Worm (Caenorhabditis elegans): ENCODE data around the gene tftc-1.

The tftc-1 gene

DNA sequence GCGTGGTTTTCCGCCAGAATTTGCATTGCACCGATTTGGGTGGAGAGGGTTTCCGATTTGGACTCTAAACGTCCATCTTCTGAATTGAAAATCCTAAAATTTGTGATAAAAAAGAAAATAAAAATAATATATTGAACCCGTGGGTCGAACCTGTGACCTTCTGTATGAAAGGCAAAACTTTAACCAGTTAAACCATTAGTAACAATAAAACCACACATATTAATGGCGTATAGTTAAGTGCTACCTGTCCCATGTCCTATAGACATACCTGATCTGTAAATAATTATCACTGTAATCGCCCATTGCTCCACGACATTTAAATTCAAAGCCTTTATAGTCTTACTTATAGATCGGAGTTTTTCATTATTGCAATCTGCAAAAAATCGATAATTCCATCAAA is 21.8 kb upstream of the tftc-1 start:
- TF ChIP-seq him-1 (tag; optimal IDR thresholded peaks at IDR 0.05) (no peak), W03F9.2 (tag; optimal IDR thresholded peaks at IDR 0.05) (no peak)

DNA sequence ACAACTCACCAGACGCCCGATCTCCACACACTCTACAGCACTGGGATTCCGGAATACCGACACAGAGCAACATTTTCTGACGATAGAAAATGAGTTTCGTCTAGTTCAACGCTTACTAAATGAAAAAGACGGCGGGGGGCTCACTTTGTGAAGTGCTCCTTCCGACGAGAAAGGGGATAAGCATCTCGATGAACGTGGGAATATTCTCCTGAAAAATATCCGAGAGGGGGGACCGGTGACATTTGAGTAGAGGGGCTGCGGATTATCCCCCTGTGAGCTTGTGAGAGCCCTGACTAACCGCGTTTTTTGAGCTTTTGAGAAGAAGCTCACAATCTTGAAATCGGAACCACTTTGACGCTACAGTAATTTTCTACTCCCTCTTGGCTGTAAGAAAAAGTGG is 19.5 kb upstream of the tftc-1 start, which contains the start of gene nhr-236:
nhr-236 (minus strand) TSS at position 101 of the 400 bp plus-strand sequence.
- TF ChIP-seq dao-5 (tag; optimal IDR thresholded peaks at IDR 0.05) = no peak
- no peak for TF ChIP-seq him-1 (tag; optimal IDR thresholded peaks at IDR 0.05)
- TF ChIP-seq W03F9.2 (tag; optimal IDR thresholded peaks at IDR 0.05) = no peak

DNA sequence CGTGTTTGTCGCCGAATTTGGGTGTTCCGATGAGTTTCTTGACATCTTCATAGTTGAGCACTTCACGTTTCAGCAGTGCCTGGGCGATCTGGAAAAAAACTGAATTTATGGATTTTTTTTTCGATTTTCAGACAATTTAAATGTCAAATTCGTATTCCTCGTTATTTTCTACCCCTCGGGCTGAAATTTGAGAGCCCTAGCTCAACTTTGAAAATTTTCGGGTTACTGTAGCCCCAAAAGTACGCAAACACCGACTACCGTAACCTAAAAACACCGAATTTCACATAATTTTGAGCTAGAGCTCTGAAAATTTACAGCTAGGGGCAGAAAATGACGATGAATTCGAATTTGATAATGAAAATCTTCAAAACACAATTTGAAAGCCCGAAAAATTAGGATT is 15.1 kb upstream of the tftc-1 start:
- TF ChIP-seq him-1 (tag; optimal IDR thresholded peaks at IDR 0.05) (no peak), W03F9.2 (tag; optimal IDR thresholded peaks at IDR 0.05) (no peak), dao-5 (tag; optimal IDR thresholded peaks at IDR 0.05) (no peak)

DNA sequence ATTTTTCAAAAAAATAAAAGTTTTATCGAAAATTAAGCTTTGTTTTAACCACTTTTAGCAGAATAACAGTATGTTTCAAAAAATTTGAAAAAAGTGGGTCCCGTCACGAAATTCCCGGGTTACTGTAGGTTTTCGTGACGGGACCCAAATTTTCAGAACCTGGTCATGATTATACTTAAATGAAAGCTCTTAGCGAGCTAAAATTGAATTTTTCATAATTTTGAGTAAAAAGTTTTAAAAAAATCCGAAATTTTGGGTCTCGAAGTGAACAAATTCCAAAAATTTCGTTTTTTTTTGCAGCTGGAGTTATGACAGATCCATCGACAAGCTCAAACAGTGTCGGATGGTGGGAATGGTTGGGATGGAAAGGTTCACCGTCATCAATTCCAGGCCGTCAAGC is 34.6 kb downstream of the tftc-1 start, which contains the start of gene Y38F2AR.3:
Y38F2AR.3 (plus strand) TSS at position 301 of the 400 bp plus-strand sequence.
- TF ChIP-seq dao-5 (tag; optimal IDR thresholded peaks at IDR 0.05) = no peak
- no peak for TF ChIP-seq him-1 (tag; optimal IDR thresholded peaks at IDR 0.05)
- no peak for TF ChIP-seq W03F9.2 (tag; optimal IDR thresholded peaks at IDR 0.05)

DNA sequence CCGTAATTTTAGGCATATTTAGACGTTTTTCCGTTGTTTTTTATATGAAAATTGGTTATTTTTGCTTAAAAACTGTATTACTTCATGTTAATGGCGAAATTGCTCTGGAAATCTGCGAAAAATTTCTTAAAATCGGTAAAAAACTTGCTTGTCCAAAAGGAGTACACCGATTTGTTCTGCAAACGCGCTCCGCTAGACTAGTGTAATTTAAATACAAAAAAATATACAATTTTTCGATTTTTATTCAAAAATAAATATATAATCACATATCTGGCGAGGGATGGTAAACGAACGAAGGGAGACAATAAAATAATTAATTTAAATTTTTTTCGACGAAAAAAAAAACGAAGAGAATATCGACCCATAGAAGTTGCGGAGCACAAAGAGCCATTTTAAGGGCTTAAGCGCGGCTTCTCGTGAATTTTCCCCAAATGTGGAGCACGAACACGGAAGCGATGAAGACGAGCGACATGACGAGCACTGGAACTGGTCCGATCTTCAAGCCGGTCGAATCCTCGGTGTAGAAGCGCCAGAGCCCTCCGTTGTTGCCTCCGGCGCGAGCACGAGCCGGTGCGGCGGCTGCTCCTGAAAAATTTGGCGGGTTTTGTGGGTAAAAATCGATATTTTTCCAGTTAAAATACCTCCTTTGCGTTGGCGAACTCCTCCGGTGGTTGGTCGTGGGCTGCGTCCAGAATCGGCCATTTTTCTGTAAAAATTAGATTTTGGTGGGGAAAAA is 39.1 kb downstream of the tftc-1 start, which contains the start of gene sec-61.B:
sec-61.B (minus strand) TSS at position 706 of the 736 bp plus-strand sequence.
- no peak for TF ChIP-seq him-1 (tag; optimal IDR thresholded peaks at IDR 0.05)
- peak; percentile 8 for TF ChIP-seq W03F9.2 (tag; optimal IDR thresholded peaks at IDR 0.05)
- TF ChIP-seq dao-5 (tag; optimal IDR thresholded peaks at IDR 0.05) = no peak

DNA sequence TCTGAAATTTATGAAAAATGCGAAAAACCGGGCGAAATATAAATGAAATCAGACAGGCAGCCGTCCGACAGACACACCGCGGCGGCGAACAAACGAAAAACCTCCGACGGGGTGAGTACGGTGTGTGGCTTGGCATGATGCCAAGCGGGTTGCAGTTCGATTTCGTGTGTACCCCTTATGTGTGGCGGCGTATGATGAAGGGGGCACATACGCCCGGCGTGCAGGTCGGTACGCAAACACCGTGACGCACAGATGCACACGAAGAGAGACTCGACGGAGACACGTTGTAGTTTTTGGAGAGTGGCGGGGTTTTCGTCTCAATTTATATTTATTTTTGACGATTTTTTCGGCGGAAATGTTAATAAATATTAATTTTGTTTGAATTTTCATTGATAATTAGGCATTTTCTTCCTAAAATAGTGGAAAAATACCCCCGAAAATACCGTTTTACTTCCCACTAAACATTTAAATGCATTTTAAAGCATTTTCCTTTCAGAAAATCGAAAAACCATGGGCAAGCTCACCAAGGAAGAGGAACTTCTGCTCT is 40.0 kb downstream of the tftc-1 start, which contains the start of gene trap-3:
trap-3 (plus strand) TSS at position 497 of the 547 bp plus-strand sequence.
- TF ChIP-seq dao-5 (tag; optimal IDR thresholded peaks at IDR 0.05) (peak; percentile 63), W03F9.2 (tag; optimal IDR thresholded peaks at IDR 0.05) (peak; percentile 93), him-1 (tag; optimal IDR thresholded peaks at IDR 0.05) (peak; percentile 58)

DNA sequence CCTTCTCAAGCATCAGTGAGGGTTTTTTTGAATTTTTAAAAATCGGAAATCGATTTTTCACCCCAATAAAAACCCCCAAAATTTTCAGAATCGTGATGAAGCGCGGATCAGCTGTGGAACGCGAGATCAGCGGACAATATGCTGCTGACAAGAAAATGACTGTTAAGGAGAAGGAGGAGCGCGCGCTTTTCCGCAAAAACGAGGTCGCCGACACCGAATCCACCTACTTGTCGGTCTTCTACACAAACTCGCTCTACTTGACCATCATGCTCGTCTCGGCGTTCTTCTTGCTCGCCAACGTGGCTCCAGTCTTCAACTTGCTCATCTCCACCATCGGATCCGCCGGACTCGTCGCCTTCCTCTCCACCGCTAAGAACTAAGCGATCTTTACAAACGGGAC is 40.7 kb downstream of the tftc-1 start:
- no peak for TF ChIP-seq dao-5 (tag; optimal IDR thresholded peaks at IDR 0.05)
- TF ChIP-seq W03F9.2 (tag; optimal IDR thresholded peaks at IDR 0.05) = no peak
- no peak for TF ChIP-seq him-1 (tag; optimal IDR thresholded peaks at IDR 0.05)

DNA sequence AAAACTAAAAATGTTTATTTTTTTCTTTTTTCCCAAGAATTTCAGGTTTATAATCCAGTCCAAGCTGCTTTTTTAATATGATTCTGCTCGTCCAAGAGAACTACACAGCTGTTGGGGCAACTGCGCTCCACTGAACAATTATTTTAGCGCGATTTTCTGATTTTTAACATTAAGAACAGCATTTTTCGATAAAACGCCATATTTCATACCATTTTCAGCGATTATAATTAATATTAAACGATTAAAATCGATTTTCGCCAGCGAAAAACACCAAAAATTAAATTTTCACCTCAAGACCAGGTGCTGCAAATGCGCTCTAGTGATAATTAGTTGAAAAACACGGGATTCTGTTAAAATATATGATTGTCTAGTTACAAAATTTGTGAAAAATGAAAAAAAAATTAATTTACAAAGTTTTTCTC is 41.2 kb downstream of the tftc-1 start:
- TF ChIP-seq W03F9.2 (tag; optimal IDR thresholded peaks at IDR 0.05) (no peak), dao-5 (tag; optimal IDR thresholded peaks at IDR 0.05) (no peak), him-1 (tag; optimal IDR thresholded peaks at IDR 0.05) (no peak)

DNA sequence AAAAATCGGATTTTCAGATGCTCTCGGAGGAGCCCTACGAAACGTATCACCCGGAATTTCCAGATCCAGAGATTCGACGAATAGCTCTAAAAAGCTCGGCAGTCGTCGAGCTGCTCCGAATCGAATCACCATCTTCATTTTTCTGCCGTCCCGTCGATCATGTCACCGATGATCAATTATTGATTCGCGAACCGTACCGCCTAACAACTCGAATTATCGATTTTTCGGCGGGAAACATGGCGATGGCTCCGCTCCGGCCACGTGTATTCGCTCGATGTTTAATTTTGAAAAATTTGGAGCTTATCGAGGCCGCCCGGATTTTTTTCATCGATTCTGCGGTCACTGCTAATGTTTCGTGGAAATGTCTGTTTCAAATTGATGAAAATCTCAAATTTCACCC is 41.7 kb downstream of the tftc-1 start, which contains the start of gene eri-5:
eri-5 (plus strand) TSS at position 18 of the 400 bp plus-strand sequence.
- TF ChIP-seq him-1 (tag; optimal IDR thresholded peaks at IDR 0.05) (no peak), dao-5 (tag; optimal IDR thresholded peaks at IDR 0.05) (no peak), W03F9.2 (tag; optimal IDR thresholded peaks at IDR 0.05) (no peak)

DNA sequence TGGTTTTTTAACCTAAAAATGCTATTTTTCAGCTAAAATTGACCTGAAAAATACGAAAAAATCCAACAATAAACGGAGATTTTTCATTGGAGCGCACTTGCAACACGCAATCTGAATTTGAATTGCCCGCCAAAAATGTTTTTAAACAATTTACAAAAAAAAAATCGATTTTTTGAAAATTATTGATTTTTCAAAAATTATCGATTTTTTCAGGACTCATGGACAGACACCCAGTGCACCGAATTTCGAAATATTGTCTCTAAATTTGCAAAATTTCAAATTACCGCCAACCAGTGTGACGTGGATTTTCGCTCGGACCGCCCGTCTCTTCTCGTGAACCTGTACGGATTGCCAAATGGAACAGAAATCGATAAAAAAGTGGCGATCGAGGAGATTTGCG is 42.7 kb downstream of the tftc-1 start:
- TF ChIP-seq dao-5 (tag; optimal IDR thresholded peaks at IDR 0.05) (no peak), W03F9.2 (tag; optimal IDR thresholded peaks at IDR 0.05) (no peak), him-1 (tag; optimal IDR thresholded peaks at IDR 0.05) (no peak)

DNA sequence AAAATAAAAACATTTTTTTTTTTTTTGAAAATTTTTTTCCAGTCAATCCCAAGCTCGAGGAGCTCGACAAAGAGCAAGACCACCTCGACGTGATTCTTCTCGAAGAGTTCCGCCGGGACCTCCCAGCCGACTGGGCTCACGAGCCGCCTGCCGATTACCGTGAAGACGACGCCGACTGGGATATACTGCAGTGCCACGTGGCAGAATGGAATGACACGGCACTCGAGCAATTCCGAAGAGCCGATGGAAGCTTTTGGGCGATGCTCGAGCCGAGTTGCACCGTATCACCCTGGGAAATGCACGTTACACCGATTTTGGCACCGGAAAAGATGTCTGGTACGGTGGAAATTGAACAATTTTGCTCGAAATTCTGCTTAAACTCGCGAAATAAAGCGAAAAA is 44.0 kb downstream of the tftc-1 start:
- no peak for TF ChIP-seq dao-5 (tag; optimal IDR thresholded peaks at IDR 0.05)
- TF ChIP-seq him-1 (tag; optimal IDR thresholded peaks at IDR 0.05) = no peak
- no peak for TF ChIP-seq W03F9.2 (tag; optimal IDR thresholded peaks at IDR 0.05)

DNA sequence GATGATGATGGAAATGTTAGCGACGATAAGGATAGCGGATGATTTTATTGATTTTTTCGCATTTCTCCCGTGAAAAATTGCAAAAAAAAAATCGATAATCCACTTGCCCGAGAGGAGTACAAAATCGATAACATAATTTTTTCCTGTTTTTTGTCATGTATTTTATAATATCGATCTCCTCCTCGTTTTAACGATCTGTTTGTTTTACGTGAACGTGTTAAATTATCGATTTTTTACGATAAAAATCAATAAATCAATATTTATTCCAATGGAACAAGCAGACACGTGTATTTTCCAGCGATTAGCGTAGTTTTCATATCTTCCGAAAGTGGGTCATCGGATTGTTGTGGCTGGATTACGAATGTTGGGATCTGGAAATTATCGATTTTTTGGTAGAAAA is 46.9 kb downstream of the tftc-1 start:
- TF ChIP-seq dao-5 (tag; optimal IDR thresholded peaks at IDR 0.05) = no peak
- TF ChIP-seq him-1 (tag; optimal IDR thresholded peaks at IDR 0.05) = no peak
- no peak for TF ChIP-seq W03F9.2 (tag; optimal IDR thresholded peaks at IDR 0.05)

DNA sequence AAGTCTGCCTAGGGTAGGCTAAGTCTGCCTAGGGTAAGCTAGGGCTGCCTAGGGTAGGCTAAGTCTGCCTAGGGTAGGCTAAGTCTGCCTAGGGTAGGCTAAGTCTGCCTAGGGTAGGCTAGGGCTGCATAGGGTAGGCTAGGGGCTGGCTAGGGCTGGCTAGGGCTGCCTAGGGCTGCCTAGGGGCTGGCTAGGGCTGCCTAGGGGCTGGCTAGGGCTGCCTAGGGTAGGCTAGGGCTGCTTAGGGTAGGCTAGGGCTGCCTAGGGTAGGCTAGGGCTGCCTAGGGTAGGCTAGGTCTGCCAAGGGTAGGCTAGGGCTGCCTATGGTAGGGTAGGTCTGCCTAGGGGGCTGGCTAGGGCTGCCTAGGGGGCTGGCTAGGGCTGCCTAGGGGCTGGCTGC is 49.2 kb downstream of the tftc-1 start:
- TF ChIP-seq him-1 (tag; optimal IDR thresholded peaks at IDR 0.05) (no peak), W03F9.2 (tag; optimal IDR thresholded peaks at IDR 0.05) (no peak), dao-5 (tag; optimal IDR thresholded peaks at IDR 0.05) (no peak)

DNA sequence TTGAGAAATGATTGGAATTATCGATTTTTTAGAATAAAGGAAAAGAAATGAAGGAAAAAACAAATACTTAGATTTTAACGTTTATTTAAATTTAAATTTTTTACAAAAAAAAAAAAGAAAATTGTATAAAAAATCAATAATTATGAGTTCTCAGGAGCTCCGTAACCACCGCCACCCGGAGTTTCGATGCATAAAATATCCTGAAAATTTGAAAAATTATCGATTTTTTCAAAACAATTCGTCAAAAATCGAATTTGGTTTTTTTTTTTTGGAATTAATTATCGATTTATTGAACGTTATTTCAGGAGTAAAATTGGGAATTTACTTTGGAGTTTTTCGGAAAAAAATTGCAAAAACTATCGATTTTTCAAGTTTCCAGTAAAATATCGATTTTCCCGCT is 50.3 kb downstream of the tftc-1 start, which contains the start of gene Y38F2AR.10:
Y38F2AR.10 (minus strand) TSS at position 101 of the 400 bp plus-strand sequence.
- TF ChIP-seq W03F9.2 (tag; optimal IDR thresholded peaks at IDR 0.05) (no peak), him-1 (tag; optimal IDR thresholded peaks at IDR 0.05) (no peak), dao-5 (tag; optimal IDR thresholded peaks at IDR 0.05) (no peak)

Data from whole organism, L4/young adult.